Worm (Caenorhabditis elegans): ENCODE data around the gene srw-136.
"Not testable (repeated sequence)": the region's sequence is repeated elsewhere in the genome, so short reads cannot be mapped to it uniquely, and the experiment has no call there.

Gene srw-136

DNA sequence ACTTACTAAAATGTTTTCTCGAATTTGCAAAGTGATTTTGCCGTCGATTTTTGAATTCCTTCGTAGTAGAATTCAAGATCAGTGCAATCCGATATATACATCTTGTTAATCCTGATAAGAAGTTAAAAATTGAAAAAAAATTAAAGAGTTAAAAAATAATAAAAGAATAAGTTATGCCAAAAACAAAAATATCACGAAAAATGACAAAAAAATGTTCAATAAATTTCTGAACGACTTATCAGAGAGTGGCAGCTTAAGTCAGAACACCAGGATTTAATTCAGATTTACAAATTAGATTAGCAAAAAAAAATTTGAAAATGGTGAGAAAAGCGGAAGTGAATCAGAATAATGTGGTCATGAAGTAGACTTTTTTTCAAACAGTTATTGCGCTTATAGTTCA lies 35.1 kb downstream of the srw-136 start, which contains the start of gene srw-123:
TSS of gene srw-123 (minus strand) at position 101 of the 400 bp plus-strand sequence.
- TF ChIP-seq sox-4 (tag; optimal IDR thresholded peaks at IDR 0.05); lin-14 (GFP tag; optimal IDR thresholded peaks at IDR 0.05); nhr-12 (tag; optimal IDR thresholded peaks at IDR 0.05): not testable (repeated sequence)

DNA sequence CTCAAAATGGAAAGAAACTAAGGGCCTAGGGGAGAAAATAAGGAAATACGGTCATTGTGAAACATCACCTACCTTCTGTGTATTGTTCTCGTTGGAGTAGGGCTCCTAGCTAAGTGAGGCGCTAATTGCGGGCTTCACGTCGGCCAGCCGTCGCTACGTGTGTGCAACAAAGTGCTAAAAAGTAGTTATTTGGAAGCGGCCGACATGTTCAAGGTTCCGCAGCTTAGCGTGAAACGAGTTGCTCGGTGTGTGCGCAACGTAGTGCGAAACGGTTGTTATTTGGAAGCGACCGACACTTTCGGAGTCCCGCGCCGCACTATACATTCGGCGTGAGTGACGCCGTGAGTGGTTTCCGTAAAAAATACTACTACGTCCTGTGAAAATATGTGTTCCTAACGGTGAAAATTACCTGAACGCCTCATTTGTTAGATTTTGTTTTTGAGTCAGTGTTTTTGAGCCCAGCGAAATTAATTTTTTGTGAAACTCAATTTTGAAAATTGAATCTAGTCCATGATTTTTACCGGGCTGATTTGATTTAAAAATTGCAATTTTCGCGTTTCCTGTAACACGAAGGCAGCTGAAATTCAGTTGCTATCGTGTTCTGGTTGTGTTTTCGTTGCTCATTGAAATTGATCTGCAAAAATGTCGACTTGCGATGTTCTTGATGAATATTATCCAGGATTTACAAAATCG lies 38.9 kb downstream of the srw-136 start, which contains the start of gene srw-129:
TSS of gene srw-129 (plus strand) at position 643 of the 693 bp plus-strand sequence.
- no peak for TF ChIP-seq elt-3 (tag; optimal IDR thresholded peaks at IDR 0.05)
- no peak for TF ChIP-seq nhr-71 (tag; optimal IDR thresholded peaks at IDR 0.05)
- TF ChIP-seq hlh-17 (GFP tag; optimal IDR thresholded peaks at IDR 0.05; ENCODE audit: borderline replicate concordance): no peak
- no peak for TF ChIP-seq ceh-63 (GFP tag; optimal IDR thresholded peaks at IDR 0.05)
- TF ChIP-seq rnt-1 (tag; optimal IDR thresholded peaks at IDR 0.05): no peak
- no peak for TF ChIP-seq nhr-85 (tag)
- TF ChIP-seq pax-3 (tag; optimal IDR thresholded peaks at IDR 0.05): no peak
- TF ChIP-seq lsy-2 (tag; optimal IDR thresholded peaks at IDR 0.05): no peak
- no peak for TF ChIP-seq dpl-1 (GFP tag; optimal IDR thresholded peaks at IDR 0.05)
- no peak for TF ChIP-seq skn-1 (tag; optimal IDR thresholded peaks at IDR 0.05)
- no peak for TF ChIP-seq unc-98 (GFP tag; IDR thresholded peaks at IDR 0.05)
- TF ChIP-seq lin-13 (GFP tag; optimal IDR thresholded peaks at IDR 0.05): no peak
- TF ChIP-seq nhr-76 (tag; optimal IDR thresholded peaks at IDR 0.05): no peak
- no peak for TF ChIP-seq nhr-84 (tag; optimal IDR thresholded peaks at IDR 0.05)
- TF ChIP-seq nhr-28 (tag; optimal IDR thresholded peaks at IDR 0.05): no peak
- no peak for TF ChIP-seq efl-3 (GFP tag; optimal IDR thresholded peaks at IDR 0.05)
- TF ChIP-seq ets-5 (GFP tag; IDR thresholded peaks at IDR 0.05): no peak
- TF ChIP-seq nhr-12 (tag; optimal IDR thresholded peaks at IDR 0.05): no peak

DNA sequence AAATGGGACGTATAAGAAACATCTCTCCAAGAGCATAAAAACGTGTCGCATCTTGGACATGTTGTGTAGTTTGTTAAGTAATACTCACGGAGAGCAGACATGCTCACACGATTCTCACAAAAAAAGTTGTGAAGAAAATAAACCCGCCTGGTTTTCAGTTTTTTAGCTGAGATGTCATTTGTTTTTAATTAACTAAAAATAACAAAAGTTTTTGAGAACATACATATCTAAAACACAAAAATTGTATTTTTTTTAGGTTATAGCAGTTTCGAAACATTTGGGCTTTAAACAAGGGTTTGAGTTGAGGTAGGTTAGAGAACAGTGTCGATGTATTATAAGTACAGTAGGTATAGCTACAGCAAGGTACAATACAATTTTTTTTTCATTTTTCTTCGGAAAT lies 45.6 kb downstream of the srw-136 start, which contains the start of gene srh-88:
TSS of gene srh-88 (minus strand) at position 101 of the 400 bp plus-strand sequence.
- TF ChIP-seq lin-35 (GFP tag; optimal IDR thresholded peaks at IDR 0.05) (no peak), nhr-12 (tag; optimal IDR thresholded peaks at IDR 0.05) (no peak), mep-1 (tag; optimal IDR thresholded peaks at IDR 0.05) (no peak), nhr-47 (tag; optimal IDR thresholded peaks at IDR 0.05) (no peak), sup-37 (GFP tag; optimal IDR thresholded peaks at IDR 0.05) (no peak), nhr-84 (tag; optimal IDR thresholded peaks at IDR 0.05) (no peak), blmp-1 (tag; optimal IDR thresholded peaks at IDR 0.05) (no peak), alr-1 (tag; optimal IDR thresholded peaks at IDR 0.05; ENCODE audit: borderline replicate concordance) (no peak), nhr-85 (tag) (no peak), hlh-4 (tag; optimal IDR thresholded peaks at IDR 0.05) (no peak), sptf-1 (tag; optimal IDR thresholded peaks at IDR 0.05) (no peak), fkh-8 (tag; optimal IDR thresholded peaks at IDR 0.05) (no peak), aha-1 (tag; optimal IDR thresholded peaks at IDR 0.05) (no peak), zag-1 (tag; optimal IDR thresholded peaks at IDR 0.05) (no peak), isw-1 (GFP tag; IDR thresholded peaks at IDR 0.05) (no peak), swsn-7 (tag; optimal IDR thresholded peaks at IDR 0.05) (no peak), nhr-71 (tag; optimal IDR thresholded peaks at IDR 0.05) (no peak), Y116A8C.19 (tag; optimal IDR thresholded peaks at IDR 0.05; ENCODE audit: borderline replicate concordance) (no peak), lsy-2 (tag; optimal IDR thresholded peaks at IDR 0.05) (no peak), C16A3.4 (tag; optimal IDR thresholded peaks at IDR 0.05) (no peak)

DNA sequence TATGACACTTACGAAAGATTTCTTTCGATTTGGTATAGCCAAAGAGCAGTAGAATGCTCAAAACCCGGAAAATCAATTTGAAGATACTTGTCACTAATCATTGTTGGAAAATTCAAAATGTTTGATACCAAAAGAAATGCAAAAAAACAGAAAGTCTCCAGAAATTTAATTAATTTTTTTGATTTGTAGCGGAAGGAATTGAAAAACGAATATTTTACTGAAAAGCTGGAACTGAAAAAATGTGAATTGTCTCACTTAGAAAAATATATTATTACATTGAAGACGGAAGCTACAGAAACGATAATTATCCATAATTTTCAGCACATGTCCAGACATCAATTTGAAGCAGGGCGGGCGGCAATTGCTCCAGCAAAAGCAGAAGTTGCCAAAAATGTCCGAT lies 47.4 kb downstream of the srw-136 start, which contains the start of gene srw-138:
TSS of gene srw-138 (minus strand) at position 101 of the 400 bp plus-strand sequence.
- TF ChIP-seq swsn-7 (tag; optimal IDR thresholded peaks at IDR 0.05) (no peak), fkh-4 (tag; optimal IDR thresholded peaks at IDR 0.05; ENCODE audit: borderline replicate concordance) (no peak), ces-1 (GFP tag; optimal IDR thresholded peaks at IDR 0.05) (no peak), nhr-19 (GFP tag; conservative IDR thresholded peaks at IDR 0.05) (no peak), aly-2 (tag; optimal IDR thresholded peaks at IDR 0.05) (no peak), alr-1 (tag; optimal IDR thresholded peaks at IDR 0.05; ENCODE audit: borderline replicate concordance) (no peak), grh-1 (GFP tag; IDR thresholded peaks at IDR 0.05) (no peak), mep-1 (tag; optimal IDR thresholded peaks at IDR 0.05) (no peak), nhr-76 (tag; optimal IDR thresholded peaks at IDR 0.05) (no peak), lin-39 (tag; optimal IDR thresholded peaks at IDR 0.05) (no peak), dsc-1 (tag; optimal IDR thresholded peaks at IDR 0.05) (no peak), rnt-1 (tag; optimal IDR thresholded peaks at IDR 0.05) (no peak), vab-15 (tag; optimal IDR thresholded peaks at IDR 0.05) (no peak), ama-1 (optimal IDR thresholded peaks at IDR 0.05) (no peak), zag-1 (tag; optimal IDR thresholded peaks at IDR 0.05) (no peak), nhr-84 (tag; optimal IDR thresholded peaks at IDR 0.05) (no peak), elt-3 (tag; optimal IDR thresholded peaks at IDR 0.05) (no peak), unc-98 (GFP tag; IDR thresholded peaks at IDR 0.05) (no peak)

Measured in whole organism, L1 larva.